Fruit fly (Drosophila melanogaster) whole organism, prepupa: ENCODE measurements around the gene Cyp18a1.

ENCODE experiments used
- Blimp-1 ChIP-seq: fragments of 200-800 bp; sonication (Bioruptor generic); optimal IDR thresholded peaks from 3 replicates; lab custom pipeline; 2017; ENCODE audit warnings: missing biosample characterization, missing genetic modification characterization, mild to moderate bottlenecking, moderate library complexity, missing genetic modification reagents
- CG15336 ChIP-seq: fragments of 200-800 bp; sonication (Bioruptor generic); IDR thresholded peaks from 2 replicates; pipeline ENCODE4 v1.3.6; 2022; ENCODE audit warnings: missing biosample characterization, missing genetic modification characterization
- CG31627 ChIP-seq: fragments of 200-800 bp; sonication (Bioruptor generic); optimal IDR thresholded peaks from 3 replicates; lab custom pipeline; 2016; ENCODE audit warnings: missing biosample characterization, missing genetic modification characterization
- CG34406 ChIP-seq: fragments of 200-800 bp; sonication (Bioruptor generic); optimal IDR thresholded peaks from 3 replicates; lab custom pipeline; 2016; ENCODE audit warnings: missing biosample characterization, missing genetic modification characterization
- CG6792 ChIP-seq: fragments of 200-800 bp; sonication (Bioruptor generic); optimal IDR thresholded peaks from 3 replicates; lab custom pipeline; 2016; ENCODE audit warnings: missing biosample characterization, missing genetic modification characterization
- CG6854 ChIP-seq: fragments of 200-800 bp; sonication (Bioruptor generic); optimal IDR thresholded peaks from 2 replicates; lab custom pipeline; 2017; ENCODE audit warnings: missing biosample characterization, mild to moderate bottlenecking, missing genetic modification characterization
- Gug ChIP-seq: fragments of 200-800 bp; sonication (Bioruptor generic); IDR thresholded peaks from 2 replicates; pipeline ENCODE4 v1.3.6; 2022; ENCODE audit warnings: missing biosample characterization, missing genetic modification characterization
- Lpt ChIP-seq: fragments of 200-800 bp; sonication (Bioruptor generic); optimal IDR thresholded peaks from 3 replicates; lab custom pipeline; 2016; ENCODE audit warnings: missing biosample characterization, missing genetic modification characterization
- acj6 ChIP-seq: fragments of 200-800 bp; sonication (Bioruptor generic); optimal IDR thresholded peaks from 3 replicates; lab custom pipeline; 2016; ENCODE audit warnings: missing biosample characterization, missing genetic modification characterization
- pdm3 ChIP-seq: fragments of 200-800 bp; sonication (Bioruptor generic); optimal IDR thresholded peaks from 3 replicates; lab custom pipeline; 2016; ENCODE audit warnings: missing biosample characterization, missing genetic modification characterization
- salr ChIP-seq, 2 experiments: fragments of 200-800 bp; sonication (Bioruptor generic); optimal IDR thresholded peaks; 3 replicates each; lab custom pipeline; 2016 to 2018; ENCODE audit warnings: missing biosample characterization in 2 of 2, missing genetic modification characterization in 2 of 2, mild to moderate bottlenecking in 1 of 2
- topi ChIP-seq: fragments of 200-800 bp; sonication (Bioruptor generic); optimal IDR thresholded peaks from 3 replicates; lab custom pipeline; 2016; ENCODE audit warnings: missing biosample characterization, missing genetic modification characterization
- vri ChIP-seq: fragments of 200-800 bp; sonication (Bioruptor generic); optimal IDR thresholded peaks from 3 replicates; lab custom pipeline; 2016; ENCODE audit warnings: missing biosample characterization, mild to moderate bottlenecking, missing genetic modification characterization

dm6 chrX:18726270-18726669 is 33.4 kb upstream of the Cyp18a1 start, which contains the start of gene CCKLR-17D1:
- TF ChIP-seq Lpt (GFP tag; lab: Kevin White, UChicago) (no peak), vri (GFP tag; lab: Kevin White, UChicago) (no peak), salr (GFP tag; optimal IDR thresholded peaks at IDR 0.05; lab: Kevin White, UChicago) (no peak), CG6854 (GFP tag; lab: Kevin White, UChicago) (no peak), topi (GFP tag; lab: Kevin White, UChicago) (no peak), Blimp-1 (GFP tag; lab: Kevin White, UChicago) (no peak), CG34406 (GFP tag; lab: Kevin White, UChicago) (no peak), CG6792 (GFP tag; lab: Kevin White, UChicago) (no peak), CG15336 (GFP tag; lab: Robert Waterston, UW) (no peak), Gug (GFP tag; lab: Robert Waterston, UW) (no peak), pdm3 (no peak), acj6 (GFP tag; lab: Kevin White, UChicago) (no peak), CG31627 (no peak)
